Worm (Caenorhabditis elegans) whole organism, mixed stage, embryonic: Measurements from ENCODE around the gene C05D12.1.

ENCODE experiments used
- M03D4.4 ChIP-seq: sonication (generic microtip); optimal IDR thresholded peaks from 2 replicates; lab custom pipeline; 2017; ENCODE audit warnings: mild to moderate bottlenecking, missing genetic modification characterization, missing compliant biosample characterization
- bed-3 ChIP-seq: fragments of 200-800 bp; sonication (Bioruptor generic); optimal IDR thresholded peaks from 3 replicates; lab custom pipeline; 2018; ENCODE audit warnings: mild to moderate bottlenecking, missing genetic modification characterization, moderate library complexity, missing compliant biosample characterization
- blmp-1 ChIP-seq: fragments of 150-350 bp; optimal IDR thresholded peaks from 2 replicates; lab custom pipeline; 2014; ENCODE audit warnings: missing biosample characterization, missing genetic modification characterization
- ceh-39 ChIP-seq: fragments of 150-350 bp; optimal IDR thresholded peaks from 2 replicates; lab custom pipeline; 2014; ENCODE audit warnings: missing biosample characterization, missing genetic modification characterization
- ceh-43 ChIP-seq: fragments of 200-800 bp; sonication (Bioruptor generic); optimal IDR thresholded peaks from 2 replicates; lab custom pipeline; 2018; ENCODE audit warnings: mild to moderate bottlenecking, missing genetic modification characterization, moderate library complexity, missing compliant biosample characterization
- ceh-83 ChIP-seq: fragments of 200-800 bp; sonication (Bioruptor generic); optimal IDR thresholded peaks from 2 replicates; lab custom pipeline; 2018; ENCODE audit warnings: mild to moderate bottlenecking, missing genetic modification characterization, missing compliant biosample characterization
- ces-1 ChIP-seq: fragments of 150-350 bp; optimal IDR thresholded peaks from 2 replicates; lab custom pipeline; 2014; ENCODE audit warnings: missing biosample characterization, missing genetic modification reagents, missing genetic modification characterization
- cnd-1 ChIP-seq: fragments of 200-800 bp; sonication (Bioruptor generic); optimal IDR thresholded peaks from 2 replicates; lab custom pipeline; 2018; ENCODE audit warnings: mild to moderate bottlenecking, missing genetic modification characterization, missing compliant biosample characterization
- drap-1 ChIP-seq: fragments of 200-800 bp; sonication (Bioruptor generic); optimal IDR thresholded peaks from 3 replicates; lab custom pipeline; 2018; ENCODE audit warnings: mild to moderate bottlenecking, missing genetic modification characterization, missing compliant biosample characterization
- elt-1 ChIP-seq: sonication (generic microtip); optimal IDR thresholded peaks from 2 replicates; lab custom pipeline; 2017; ENCODE audit warnings: missing genetic modification characterization, mild to moderate bottlenecking, missing compliant biosample characterization, antibody characterized with exemption, moderate library complexity, borderline replicate concordance; ENCODE audit not compliant: insufficient read depth
- elt-3 ChIP-seq: fragments of 150-350 bp; optimal IDR thresholded peaks from 2 replicates; lab custom pipeline; 2014; ENCODE audit warnings: missing biosample characterization, missing genetic modification characterization
- flh-1 ChIP-seq: fragments of 200-800 bp; sonication (Bioruptor generic); optimal IDR thresholded peaks from 2 replicates; lab custom pipeline; 2018; ENCODE audit warnings: mild to moderate bottlenecking, missing genetic modification characterization, moderate library complexity, missing compliant biosample characterization
- ham-2 ChIP-seq: fragments of 200-800 bp; sonication (Bioruptor generic); optimal IDR thresholded peaks from 2 replicates; lab custom pipeline; 2018; ENCODE audit warnings: mild to moderate bottlenecking, missing genetic modification characterization, missing compliant biosample characterization
- hlh-1 ChIP-seq: fragments of 150-350 bp; optimal IDR thresholded peaks from 2 replicates; lab custom pipeline; 2014; ENCODE audit warnings: missing biosample characterization, missing genetic modification reagents, missing genetic modification characterization
- lin-32 ChIP-seq: fragments of 200-800 bp; sonication (Bioruptor generic); optimal IDR thresholded peaks from 2 replicates; lab custom pipeline; 2018; ENCODE audit warnings: mild to moderate bottlenecking, missing genetic modification characterization, missing compliant biosample characterization
- lsy-2 ChIP-seq: fragments of 150-350 bp; optimal IDR thresholded peaks from 2 replicates; lab custom pipeline; 2014; ENCODE audit warnings: missing biosample characterization, missing genetic modification characterization
- mab-5 ChIP-seq: fragments of 150-350 bp; optimal IDR thresholded peaks from 2 replicates; lab custom pipeline; 2014; ENCODE audit warnings: missing biosample characterization, missing genetic modification characterization
- mep-1 ChIP-seq: fragments of 150-350 bp; optimal IDR thresholded peaks from 2 replicates; lab custom pipeline; 2017; ENCODE audit warnings: missing biosample characterization, missing genetic modification reagents, missing genetic modification characterization, inconsistent platforms
- mls-2 ChIP-seq: sonication (generic microtip); optimal IDR thresholded peaks from 2 replicates; lab custom pipeline; 2016; ENCODE audit warnings: mild to moderate bottlenecking, missing genetic modification characterization, moderate library complexity, missing compliant biosample characterization
- nhr-12 ChIP-seq: fragments of 150-350 bp; optimal IDR thresholded peaks from 2 replicates; lab custom pipeline; 2014; ENCODE audit warnings: missing biosample characterization, missing genetic modification characterization
- nhr-2 ChIP-seq: fragments of 150-350 bp; optimal IDR thresholded peaks from 2 replicates; lab custom pipeline; 2014; ENCODE audit warnings: missing biosample characterization, missing genetic modification characterization
- nhr-237 ChIP-seq: fragments of 150-350 bp; optimal IDR thresholded peaks from 2 replicates; lab custom pipeline; 2014; ENCODE audit warnings: missing biosample characterization, missing genetic modification characterization
- nhr-28 ChIP-seq: fragments of 150-350 bp; optimal IDR thresholded peaks from 2 replicates; lab custom pipeline; 2014; ENCODE audit warnings: missing biosample characterization, missing genetic modification characterization
- nhr-76 ChIP-seq: sonication (generic microtip); optimal IDR thresholded peaks from 2 replicates; lab custom pipeline; 2017; ENCODE audit warnings: missing biosample characterization, missing genetic modification characterization
- pha-4 ChIP-seq: fragments of 150-350 bp; optimal IDR thresholded peaks from 2 replicates; lab custom pipeline; 2018; ENCODE audit warnings: missing biosample characterization, missing genetic modification reagents, missing genetic modification characterization
- sem-2 ChIP-seq: fragments of 200-800 bp; sonication (Bioruptor generic); optimal IDR thresholded peaks from 2 replicates; lab custom pipeline; 2018; ENCODE audit warnings: mild to moderate bottlenecking, missing genetic modification characterization, missing compliant biosample characterization
- sptf-1 ChIP-seq: sonication (generic microtip); optimal IDR thresholded peaks from 2 replicates; lab custom pipeline; 2017; ENCODE audit warnings: mild to moderate bottlenecking, missing genetic modification characterization, moderate library complexity, missing compliant biosample characterization
- unc-120 ChIP-seq: sonication (generic microtip); optimal IDR thresholded peaks from 2 replicates; lab custom pipeline; 2017; ENCODE audit warnings: missing genetic modification characterization, missing compliant biosample characterization; ENCODE audit not compliant: poor library complexity, severe bottlenecking
- unc-39 ChIP-seq: fragments of 150-350 bp; optimal IDR thresholded peaks from 2 replicates; lab custom pipeline; 2014; ENCODE audit warnings: missing biosample characterization, missing genetic modification characterization
- unc-62 ChIP-seq: fragments of 150-350 bp; optimal IDR thresholded peaks from 2 replicates; lab custom pipeline; 2014; ENCODE audit warnings: missing biosample characterization, missing genetic modification reagents, missing genetic modification characterization
- zip-8 ChIP-seq: fragments of 150-350 bp; optimal IDR thresholded peaks from 2 replicates; lab custom pipeline; 2014; ENCODE audit warnings: missing biosample characterization, missing genetic modification characterization

C05D12.1 gene

DNA sequence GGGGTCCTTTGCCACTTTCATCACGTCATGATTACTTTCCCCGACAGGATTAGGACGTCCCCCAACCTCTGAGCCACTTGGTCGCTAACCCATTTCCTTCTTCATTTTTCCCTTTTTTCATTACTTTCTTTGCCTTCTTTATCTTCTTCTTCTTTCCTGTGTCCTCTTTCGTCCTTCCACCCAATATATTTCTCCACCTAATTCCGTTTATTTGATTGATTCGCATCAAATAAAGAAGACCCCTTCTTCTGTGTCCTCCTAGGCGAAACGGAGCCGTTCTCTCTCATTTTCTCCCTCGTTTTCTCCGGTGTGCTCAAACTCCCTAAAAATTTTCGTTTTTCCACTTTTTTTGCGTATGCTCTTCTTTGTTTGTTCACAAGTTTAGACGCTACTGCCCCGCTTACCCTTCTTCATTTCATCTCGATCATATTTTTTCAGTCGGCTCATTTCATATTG, 5.9 kb downstream of the C05D12.1 start, which contains the start of gene C05D12.7:
TSS of gene C05D12.7 (plus strand) at position 406 of the 456 bp plus-strand sequence.
- TF ChIP-seq elt-3 (tag; lab: Kevin White, UChicago) = no peak
- TF ChIP-seq ces-1 (GFP tag; lab: Kevin White, UChicago) = peak; percentile 78

DNA sequence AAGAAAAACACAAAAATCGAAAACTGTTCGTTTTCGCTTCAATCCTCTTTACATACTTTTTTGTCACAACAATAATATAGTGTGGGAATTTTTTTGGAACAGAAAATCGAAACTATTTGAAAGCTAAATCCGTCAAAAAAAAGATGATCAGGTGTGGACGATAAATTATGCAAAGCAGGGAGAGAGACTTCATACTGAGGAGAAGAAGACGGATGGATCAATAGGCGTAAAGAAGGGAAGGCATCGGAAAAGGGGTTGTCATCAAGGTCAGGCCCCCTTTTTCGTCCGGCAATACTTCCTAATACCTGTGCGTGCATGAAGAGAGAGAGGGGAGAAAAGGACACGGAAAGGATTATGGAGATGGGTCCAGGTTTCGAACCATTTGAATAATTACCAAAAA, 15.2 kb downstream of the C05D12.1 start:
- TF ChIP-seq sem-2 (GFP tag; lab: Kevin White, UChicago) (no peak), blmp-1 (tag; lab: Kevin White, UChicago) (no peak), drap-1 (GFP tag; lab: Kevin White, UChicago) (no peak), nhr-2 (tag; lab: Kevin White, UChicago) (peak; percentile 41), unc-62 (GFP tag; lab: Kevin White, UChicago) (no peak), nhr-237 (tag; lab: Kevin White, UChicago) (no peak)
- TF ChIP-seq, all 35 proteins: peak for 1

DNA sequence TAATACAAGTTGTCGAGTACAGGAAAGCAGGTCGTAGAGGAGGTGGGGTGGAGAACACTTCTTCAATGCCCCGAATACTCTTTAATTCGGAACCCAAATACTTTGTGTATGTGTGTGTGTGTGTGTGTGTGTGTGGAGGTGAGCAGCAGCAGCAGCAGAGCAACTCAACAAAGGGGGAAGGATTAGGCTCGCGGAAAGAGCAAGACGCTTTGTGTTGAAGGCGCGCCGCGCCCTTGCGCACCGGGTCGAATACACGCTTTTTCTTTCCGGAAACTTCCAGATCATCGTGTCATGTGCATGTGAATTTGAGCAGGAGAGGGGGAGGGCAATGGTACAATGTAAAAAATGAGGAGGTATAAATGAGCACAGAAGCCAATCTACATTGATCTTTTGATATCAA, 16.8 kb downstream of the C05D12.1 start:
- TF ChIP-seq lin-32 (GFP tag; lab: Kevin White, UChicago) = no peak
- TF ChIP-seq unc-120 = no peak
- no peak for TF ChIP-seq nhr-12 (tag; lab: Kevin White, UChicago)
- TF ChIP-seq nhr-28 (tag; lab: Kevin White, UChicago) = no peak
- peak; percentile 29 for TF ChIP-seq sptf-1 (tag; lab: Kevin White, UChicago)
- no peak for TF ChIP-seq zip-8
- no peak for TF ChIP-seq ceh-43 (GFP tag; lab: Kevin White, UChicago)
- peak; percentile 2 for TF ChIP-seq pha-4
- peak; percentile 19 for TF ChIP-seq mls-2 (tag; lab: Kevin White, UChicago)
- no peak for TF ChIP-seq ceh-83 (GFP tag; lab: Kevin White, UChicago)
- TF ChIP-seq unc-39 (tag; lab: Kevin White, UChicago) = no peak

DNA sequence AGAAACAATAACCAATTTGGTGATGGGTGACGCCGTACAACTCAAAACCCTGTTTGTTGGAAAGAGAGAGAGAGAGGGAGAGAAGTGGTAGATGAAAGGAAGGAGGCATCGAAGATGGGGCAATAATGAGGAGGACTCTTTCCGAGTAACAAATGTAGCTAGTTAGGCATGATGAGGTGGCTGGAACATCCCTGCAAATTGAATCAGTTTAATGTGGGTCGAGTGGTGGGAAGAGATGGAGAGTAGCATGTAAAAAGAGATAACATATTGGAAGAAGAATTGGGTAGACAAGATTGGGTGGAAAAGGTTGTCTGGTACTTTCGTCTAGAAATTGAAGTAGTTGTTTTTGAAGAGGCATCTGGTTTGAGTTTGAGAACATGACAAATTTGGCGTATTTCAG, 19.4 kb downstream of the C05D12.1 start:
- TF ChIP-seq ham-2 = no peak
- peak; percentile 93 for TF ChIP-seq ces-1 (GFP tag; lab: Kevin White, UChicago)

DNA sequence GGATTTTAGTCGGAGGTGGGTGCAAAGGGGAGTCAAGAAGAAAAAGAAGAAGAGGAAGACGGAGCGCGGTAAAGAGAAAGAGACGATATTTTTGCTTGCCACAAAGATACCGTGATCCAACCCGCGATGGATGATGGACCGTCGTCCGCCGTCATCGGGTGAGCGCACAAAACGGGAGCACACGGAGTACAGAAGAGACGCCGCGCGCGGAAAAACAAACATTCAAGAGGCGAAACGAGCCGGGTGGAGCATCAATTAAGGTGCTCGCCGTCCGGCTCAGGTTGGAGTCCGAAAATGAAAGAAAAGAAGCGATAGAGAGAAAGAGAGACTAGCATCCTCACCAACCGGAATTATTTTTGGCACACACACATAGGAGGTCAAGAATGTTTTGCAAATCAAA, 21.8 kb downstream of the C05D12.1 start:
- TF ChIP-seq nhr-76 (tag; lab: Kevin White, UChicago) = no peak
- TF ChIP-seq unc-120 = no peak
- no peak for TF ChIP-seq nhr-12 (tag; lab: Kevin White, UChicago)
- TF ChIP-seq lsy-2 (tag; lab: Kevin White, UChicago) = no peak
- peak; percentile 3 for TF ChIP-seq mls-2 (tag; lab: Kevin White, UChicago)
- no peak for TF ChIP-seq nhr-237 (tag; lab: Kevin White, UChicago)
- TF ChIP-seq pha-4 = peak; percentile 72
- no peak for TF ChIP-seq M03D4.4
- no peak for TF ChIP-seq elt-1 (tag; lab: Kevin White, UChicago)
- TF ChIP-seq ces-1 (GFP tag; lab: Kevin White, UChicago) = no peak
- TF ChIP-seq nhr-28 (tag; lab: Kevin White, UChicago) = no peak
- no peak for TF ChIP-seq cnd-1 (tag; lab: Kevin White, UChicago)
- no peak for TF ChIP-seq lin-32 (GFP tag; lab: Kevin White, UChicago)
- no peak for TF ChIP-seq zip-8
- TF ChIP-seq sptf-1 (tag; lab: Kevin White, UChicago) = peak; percentile 34
- no peak for TF ChIP-seq ceh-39 (tag; lab: Kevin White, UChicago)

DNA sequence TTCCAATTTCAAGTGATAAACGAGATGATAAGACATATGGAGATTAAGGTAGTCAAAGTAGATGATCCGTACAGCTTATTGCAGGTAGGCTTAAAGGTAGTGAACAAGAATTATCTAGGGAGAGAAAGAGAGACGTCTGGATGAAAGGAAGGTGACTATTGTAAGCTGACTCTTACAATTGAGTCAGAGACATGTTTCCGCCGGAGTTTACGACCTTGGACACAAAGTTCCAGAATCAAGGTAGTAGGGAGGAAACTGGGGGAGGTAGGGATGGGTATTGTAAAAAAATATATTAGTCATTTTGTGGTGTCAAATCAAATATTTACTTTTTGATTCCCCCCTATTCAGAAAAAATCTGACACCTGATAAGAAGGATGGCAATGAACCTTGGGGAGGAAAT, 23.2 kb downstream of the C05D12.1 start:
- TF ChIP-seq bed-3 (no peak), elt-1 (tag; lab: Kevin White, UChicago) (no peak), lin-32 (GFP tag; lab: Kevin White, UChicago) (no peak), cnd-1 (tag; lab: Kevin White, UChicago) (no peak), nhr-237 (tag; lab: Kevin White, UChicago) (no peak), hlh-1 (tag; lab: Kevin White, UChicago) (no peak), mab-5 (tag; lab: Kevin White, UChicago) (no peak), blmp-1 (tag; lab: Kevin White, UChicago) (no peak), mep-1 (tag; lab: Kevin White, UChicago) (no peak), nhr-2 (tag; lab: Kevin White, UChicago) (no peak), nhr-76 (tag; lab: Kevin White, UChicago) (no peak), drap-1 (GFP tag; lab: Kevin White, UChicago) (no peak), mls-2 (tag; lab: Kevin White, UChicago) (no peak), flh-1 (no peak), ceh-83 (GFP tag; lab: Kevin White, UChicago) (no peak), unc-39 (tag; lab: Kevin White, UChicago) (no peak), ceh-39 (tag; lab: Kevin White, UChicago) (no peak)
